Worm (Caenorhabditis elegans) whole organism, mixed stage, embryonic: ENCODE measurements around the gene ppk-2.
"Not testable (repeated sequence)": the region's sequence is repeated elsewhere in the genome, so short reads cannot be mapped to it uniquely, and the experiment has no call there.

ENCODE experiments used
- bed-3 ChIP-seq: fragments of 200-800 bp; sonication (Bioruptor generic); optimal IDR thresholded peaks from 3 replicates; lab custom pipeline; 2018; ENCODE audit warnings: mild to moderate bottlenecking, missing genetic modification characterization, moderate library complexity, missing compliant biosample characterization
- blmp-1 ChIP-seq: fragments of 150-350 bp; optimal IDR thresholded peaks from 2 replicates; lab custom pipeline; 2014; ENCODE audit warnings: missing biosample characterization, missing genetic modification characterization
- ceh-39 ChIP-seq: fragments of 150-350 bp; optimal IDR thresholded peaks from 2 replicates; lab custom pipeline; 2014; ENCODE audit warnings: missing biosample characterization, missing genetic modification characterization
- ceh-83 ChIP-seq: fragments of 200-800 bp; sonication (Bioruptor generic); optimal IDR thresholded peaks from 2 replicates; lab custom pipeline; 2018; ENCODE audit warnings: mild to moderate bottlenecking, missing genetic modification characterization, missing compliant biosample characterization
- ces-1 ChIP-seq: fragments of 150-350 bp; optimal IDR thresholded peaks from 2 replicates; lab custom pipeline; 2014; ENCODE audit warnings: missing biosample characterization, missing genetic modification reagents, missing genetic modification characterization
- cnd-1 ChIP-seq: fragments of 200-800 bp; sonication (Bioruptor generic); optimal IDR thresholded peaks from 2 replicates; lab custom pipeline; 2018; ENCODE audit warnings: mild to moderate bottlenecking, missing genetic modification characterization, missing compliant biosample characterization
- drap-1 ChIP-seq: fragments of 200-800 bp; sonication (Bioruptor generic); optimal IDR thresholded peaks from 3 replicates; lab custom pipeline; 2018; ENCODE audit warnings: mild to moderate bottlenecking, missing genetic modification characterization, missing compliant biosample characterization
- elt-1 ChIP-seq: sonication (generic microtip); optimal IDR thresholded peaks from 2 replicates; lab custom pipeline; 2017; ENCODE audit warnings: missing genetic modification characterization, mild to moderate bottlenecking, missing compliant biosample characterization, antibody characterized with exemption, moderate library complexity, borderline replicate concordance; ENCODE audit not compliant: insufficient read depth
- elt-3 ChIP-seq: fragments of 150-350 bp; optimal IDR thresholded peaks from 2 replicates; lab custom pipeline; 2014; ENCODE audit warnings: missing biosample characterization, missing genetic modification characterization
- flh-1 ChIP-seq: fragments of 200-800 bp; sonication (Bioruptor generic); optimal IDR thresholded peaks from 2 replicates; lab custom pipeline; 2018; ENCODE audit warnings: mild to moderate bottlenecking, missing genetic modification characterization, moderate library complexity, missing compliant biosample characterization
- ham-2 ChIP-seq: fragments of 200-800 bp; sonication (Bioruptor generic); optimal IDR thresholded peaks from 2 replicates; lab custom pipeline; 2018; ENCODE audit warnings: mild to moderate bottlenecking, missing genetic modification characterization, missing compliant biosample characterization
- hlh-1 ChIP-seq: fragments of 150-350 bp; optimal IDR thresholded peaks from 2 replicates; lab custom pipeline; 2014; ENCODE audit warnings: missing biosample characterization, missing genetic modification reagents, missing genetic modification characterization
- lsy-2 ChIP-seq: fragments of 150-350 bp; optimal IDR thresholded peaks from 2 replicates; lab custom pipeline; 2014; ENCODE audit warnings: missing biosample characterization, missing genetic modification characterization
- mep-1 ChIP-seq: fragments of 150-350 bp; optimal IDR thresholded peaks from 2 replicates; lab custom pipeline; 2017; ENCODE audit warnings: missing biosample characterization, missing genetic modification reagents, missing genetic modification characterization, inconsistent platforms
- mls-2 ChIP-seq: sonication (generic microtip); optimal IDR thresholded peaks from 2 replicates; lab custom pipeline; 2016; ENCODE audit warnings: mild to moderate bottlenecking, missing genetic modification characterization, moderate library complexity, missing compliant biosample characterization
- nhr-12 ChIP-seq: fragments of 150-350 bp; optimal IDR thresholded peaks from 2 replicates; lab custom pipeline; 2014; ENCODE audit warnings: missing biosample characterization, missing genetic modification characterization
- nhr-2 ChIP-seq: fragments of 150-350 bp; optimal IDR thresholded peaks from 2 replicates; lab custom pipeline; 2014; ENCODE audit warnings: missing biosample characterization, missing genetic modification characterization
- nhr-28 ChIP-seq: fragments of 150-350 bp; optimal IDR thresholded peaks from 2 replicates; lab custom pipeline; 2014; ENCODE audit warnings: missing biosample characterization, missing genetic modification characterization
- nhr-76 ChIP-seq: sonication (generic microtip); optimal IDR thresholded peaks from 2 replicates; lab custom pipeline; 2017; ENCODE audit warnings: missing biosample characterization, missing genetic modification characterization
- pha-4 ChIP-seq: fragments of 150-350 bp; optimal IDR thresholded peaks from 2 replicates; lab custom pipeline; 2018; ENCODE audit warnings: missing biosample characterization, missing genetic modification reagents, missing genetic modification characterization
- sem-2 ChIP-seq: fragments of 200-800 bp; sonication (Bioruptor generic); optimal IDR thresholded peaks from 2 replicates; lab custom pipeline; 2018; ENCODE audit warnings: mild to moderate bottlenecking, missing genetic modification characterization, missing compliant biosample characterization
- snpc-4 ChIP-seq: fragments of 150-350 bp; optimal IDR thresholded peaks from 2 replicates; lab custom pipeline; 2014; ENCODE audit warnings: missing biosample characterization, missing genetic modification characterization
- sptf-1 ChIP-seq: sonication (generic microtip); optimal IDR thresholded peaks from 2 replicates; lab custom pipeline; 2017; ENCODE audit warnings: mild to moderate bottlenecking, missing genetic modification characterization, moderate library complexity, missing compliant biosample characterization
- tbx-8 ChIP-seq: fragments of 200-800 bp; sonication (Bioruptor generic); optimal IDR thresholded peaks from 2 replicates; lab custom pipeline; 2018; ENCODE audit warnings: mild to moderate bottlenecking, missing genetic modification characterization, moderate library complexity, missing compliant biosample characterization
- unc-120 ChIP-seq: sonication (generic microtip); optimal IDR thresholded peaks from 2 replicates; lab custom pipeline; 2017; ENCODE audit warnings: missing genetic modification characterization, missing compliant biosample characterization; ENCODE audit not compliant: poor library complexity, severe bottlenecking
- unc-39 ChIP-seq: fragments of 150-350 bp; optimal IDR thresholded peaks from 2 replicates; lab custom pipeline; 2014; ENCODE audit warnings: missing biosample characterization, missing genetic modification characterization
- unc-62 ChIP-seq: fragments of 150-350 bp; optimal IDR thresholded peaks from 2 replicates; lab custom pipeline; 2014; ENCODE audit warnings: missing biosample characterization, missing genetic modification reagents, missing genetic modification characterization
- zip-8 ChIP-seq: fragments of 150-350 bp; optimal IDR thresholded peaks from 2 replicates; lab custom pipeline; 2014; ENCODE audit warnings: missing biosample characterization, missing genetic modification characterization
- ztf-11 ChIP-seq: fragments of 150-350 bp; optimal IDR thresholded peaks from 2 replicates; lab custom pipeline; 2014; ENCODE audit warnings: missing biosample characterization, missing genetic modification characterization

Gene ppk-2

ce11 chrIII:2068248-2068647 is 33.8 kb upstream of the ppk-2 start, which contains the start of gene Y39A3A.3:
TSS of gene Y39A3A.3 (minus strand) at chrIII:2068348.
- TF ChIP-seq bed-3 (GFP tag; lab: Kevin White, UChicago) (no peak), zip-8 (tag; lab: Kevin White, UChicago) (no peak), sptf-1 (tag; lab: Kevin White, UChicago) (no peak), unc-39 (tag; lab: Kevin White, UChicago) (no peak), ham-2 (GFP tag; lab: Kevin White, UChicago) (no peak)

- TF ChIP-seq sptf-1 (tag; lab: Kevin White, UChicago) (no peak), tbx-8 (GFP tag; lab: Kevin White, UChicago) (no peak), unc-62 (no peak), unc-39 (tag; lab: Kevin White, UChicago) (no peak), hlh-1 (tag; lab: Kevin White, UChicago) (no peak), blmp-1 (tag; lab: Kevin White, UChicago) (no peak), elt-1 (tag; lab: Kevin White, UChicago) (no peak), flh-1 (GFP tag; lab: Kevin White, UChicago) (no peak), nhr-28 (tag; lab: Kevin White, UChicago) (no peak), ceh-39 (tag; lab: Kevin White, UChicago) (no peak)
Measured at ce11 chrIII:2076546-2077134, 25.5 kb upstream of the ppk-2 start, which contains the start of gene Y39A3A.4. TSS of gene Y39A3A.4 (minus strand) at chrIII:2076596.

ce11 chrIII:2082519-2082918 is 19.6 kb upstream of the ppk-2 start, which contains the start of gene cpt-3:
TSS of gene cpt-3 (plus strand) at chrIII:2082819.
- TF ChIP-seq ceh-83 (GFP tag; lab: Kevin White, UChicago); unc-120; elt-3 (tag; lab: Kevin White, UChicago): not testable (repeated sequence)

- TF ChIP-seq nhr-12 (tag; lab: Kevin White, UChicago) (no peak), ham-2 (GFP tag; lab: Kevin White, UChicago) (no peak), mep-1 (tag; lab: Kevin White, UChicago) (no peak), snpc-4 (tag; lab: Kevin White, UChicago) (no peak), drap-1 (GFP tag; lab: Kevin White, UChicago) (no peak)
Measured at ce11 chrIII:2084829-2085228, 17.3 kb upstream of the ppk-2 start.

ce11 chrIII:2089453-2089852 is 12.6 kb upstream of the ppk-2 start:
- TF ChIP-seq cnd-1 (no peak), mls-2 (no peak), flh-1 (GFP tag; lab: Kevin White, UChicago) (no peak), sem-2 (no peak), nhr-2 (no peak), ceh-83 (GFP tag; lab: Kevin White, UChicago) (no peak), ztf-11 (tag; lab: Kevin White, UChicago) (no peak), nhr-12 (tag; lab: Kevin White, UChicago) (no peak), unc-62 (no peak), elt-1 (tag; lab: Kevin White, UChicago) (no peak), pha-4 (no peak), tbx-8 (GFP tag; lab: Kevin White, UChicago) (no peak), ces-1 (GFP tag; lab: Kevin White, UChicago) (no peak)
- TF ChIP-seq, all 35 proteins: peak for 0

- TF ChIP-seq nhr-76 (tag; lab: Kevin White, UChicago) = no peak
- TF ChIP-seq hlh-1 (tag; lab: Kevin White, UChicago) = no peak
- no peak for TF ChIP-seq nhr-12 (tag; lab: Kevin White, UChicago)
- TF ChIP-seq ceh-83 (GFP tag; lab: Kevin White, UChicago) = no peak
- no peak for TF ChIP-seq lsy-2 (tag; lab: Kevin White, UChicago)
- no peak for TF ChIP-seq drap-1 (GFP tag; lab: Kevin White, UChicago)
- no peak for TF ChIP-seq bed-3 (GFP tag; lab: Kevin White, UChicago)
- no peak for TF ChIP-seq tbx-8 (GFP tag; lab: Kevin White, UChicago)
Measured at ce11 chrIII:2090695-2091094, 11.4 kb upstream of the ppk-2 start.
